Worm (Caenorhabditis elegans): Measurements from ENCODE around the gene spn-4.

ce11 chrV:6778457-6778856 is 6.2 kb downstream of the spn-4 start:
- TF ChIP-seq aly-2 (tag; optimal IDR thresholded peaks at IDR 0.05) = no peak
- no peak for TF ChIP-seq nhr-11 (tag; optimal IDR thresholded peaks at IDR 0.05)
- TF ChIP-seq nhr-76 (tag; optimal IDR thresholded peaks at IDR 0.05) = no peak
- TF ChIP-seq nhr-6 (tag; optimal IDR thresholded peaks at IDR 0.05) = no peak
- no peak for TF ChIP-seq mxl-2 (GFP tag; conservative IDR thresholded peaks at IDR 0.05)
- no peak for TF ChIP-seq mep-1 (tag; optimal IDR thresholded peaks at IDR 0.05)
- TF ChIP-seq mdt-29 (GFP tag; IDR thresholded peaks at IDR 0.05) = no peak
- no peak for TF ChIP-seq madf-5 (GFP tag; IDR thresholded peaks at IDR 0.05)
- TF ChIP-seq zip-11 (GFP tag; IDR thresholded peaks at IDR 0.05) = no peak
- TF ChIP-seq ctbp-1 (GFP tag; IDR thresholded peaks at IDR 0.05) = no peak
- TF ChIP-seq Y105C5A.15 (GFP tag; IDR thresholded peaks at IDR 0.05) = no peak
- no peak for TF ChIP-seq hif-1 (tag; optimal IDR thresholded peaks at IDR 0.05)
- TF ChIP-seq lin-38 (GFP tag; IDR thresholded peaks at IDR 0.05) = no peak
- no peak for TF ChIP-seq nhr-237 (tag; optimal IDR thresholded peaks at IDR 0.05)

Measured in whole organism, L4 larva.